Worm (Caenorhabditis elegans) whole organism, L3 larva: ENCODE results near the gene F47C12.7.

Source experiments
- daf-12 ChIP-seq: fragments of 150-350 bp; optimal IDR thresholded peaks from 2 replicates; lab custom pipeline; 2014; ENCODE audit warnings: missing biosample characterization, missing genetic modification reagents, missing genetic modification characterization
- unc-62 ChIP-seq: fragments of 150-350 bp; sonication (generic microtip); optimal IDR thresholded peaks from 4 replicates; lab custom pipeline; 2014; ENCODE audit warnings: missing biosample characterization, missing genetic modification reagents, missing genetic modification characterization

DNA sequence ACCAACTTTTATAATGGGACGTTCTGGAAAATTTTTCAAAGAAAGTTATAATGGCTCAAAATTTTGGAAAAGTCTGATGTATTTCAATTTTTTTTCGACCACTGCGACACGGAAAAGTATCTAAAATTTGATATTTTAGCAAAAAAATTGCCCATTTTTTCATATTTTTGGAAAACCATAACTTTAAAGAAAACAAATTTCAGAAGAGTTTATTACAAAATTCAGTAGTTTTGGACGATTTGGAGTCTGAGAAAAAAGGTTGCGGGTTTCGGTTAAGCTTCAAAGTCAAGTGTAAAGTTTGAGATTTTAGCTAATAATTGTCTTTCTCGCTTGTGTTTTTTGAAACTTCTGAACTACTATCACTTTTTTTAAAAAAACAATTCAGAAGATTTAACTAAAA lies 7.2 kb downstream of the F47C12.7 start:
- no peak for TF ChIP-seq unc-62 (GFP tag; lab: Kevin White, UChicago)
- TF ChIP-seq daf-12 (tag; lab: Kevin White, UChicago) = no peak
